Worm (Caenorhabditis elegans) whole organism, L2 larva: ENCODE data around the gene Y49F6B.6.

Experiments
- R02D3.7 ChIP-seq: fragments of 150-350 bp; optimal IDR thresholded peaks from 2 replicates; lab custom pipeline; 2014; ENCODE audit warnings: missing biosample characterization, missing genetic modification characterization
- ZK546.5 ChIP-seq: sonication (generic microtip); optimal IDR thresholded peaks from 2 replicates; lab custom pipeline; 2017; ENCODE audit warnings: missing biosample characterization, missing genetic modification characterization
- ceh-16 ChIP-seq: fragments of 150-350 bp; optimal IDR thresholded peaks from 2 replicates; lab custom pipeline; 2014; ENCODE audit warnings: missing biosample characterization, missing genetic modification characterization
- nhr-129 ChIP-seq: fragments of 150-350 bp; optimal IDR thresholded peaks from 2 replicates; lab custom pipeline; 2014; ENCODE audit warnings: missing biosample characterization, missing genetic modification characterization
- nhr-25 ChIP-seq: fragments of 150-350 bp; sonication (generic microtip); optimal IDR thresholded peaks from 3 replicates; lab custom pipeline; 2014; ENCODE audit warnings: missing biosample characterization, missing genetic modification characterization
- nhr-6 ChIP-seq: fragments of 150-350 bp; optimal IDR thresholded peaks from 2 replicates; lab custom pipeline; 2014; ENCODE audit warnings: missing biosample characterization, missing genetic modification characterization
- sem-4 ChIP-seq: fragments of 150-350 bp; optimal IDR thresholded peaks from 2 replicates; lab custom pipeline; 2014; ENCODE audit warnings: missing biosample characterization, missing genetic modification reagents, missing genetic modification characterization
- snpc-4 ChIP-seq: fragments of 150-350 bp; optimal IDR thresholded peaks from 2 replicates; lab custom pipeline; 2014; ENCODE audit warnings: missing biosample characterization, missing genetic modification characterization
- unc-39 ChIP-seq: fragments of 150-350 bp; optimal IDR thresholded peaks from 2 replicates; lab custom pipeline; 2014; ENCODE audit warnings: missing biosample characterization, missing genetic modification characterization

- TF ChIP-seq R02D3.7 (tag; lab: Kevin White, UChicago) (no peak), nhr-6 (tag; lab: Kevin White, UChicago) (no peak), nhr-25 (no peak), nhr-129 (no peak), unc-39 (tag; lab: Kevin White, UChicago) (no peak), ZK546.5 (tag; lab: Kevin White, UChicago) (no peak), ceh-16 (tag; lab: Kevin White, UChicago) (no peak), snpc-4 (tag; lab: Kevin White, UChicago) (no peak), sem-4 (tag; lab: Kevin White, UChicago) (no peak)
Observed at ce11 chrII:3453521-3453920, 19.4 kb upstream of the Y49F6B.6 start, which contains the start of gene C16C8.11.
